Worm (Caenorhabditis elegans) whole organism, late embryonic: ENCODE results near the gene sec-10.

Source experiments
- ceh-14 ChIP-seq: sonication (generic microtip); optimal IDR thresholded peaks from 2 replicates; lab custom pipeline; 2016; ENCODE audit warnings: missing genotype, missing genetic modification characterization, missing compliant biosample characterization
- ceh-19 ChIP-seq: fragments of 200-800 bp; sonication (Bioruptor generic); optimal IDR thresholded peaks from 2 replicates; lab custom pipeline; 2018; ENCODE audit warnings: mild to moderate bottlenecking, missing genetic modification characterization, missing compliant biosample characterization
- ceh-30 ChIP-seq: fragments of 150-350 bp; optimal IDR thresholded peaks from 2 replicates; lab custom pipeline; 2014; ENCODE audit warnings: missing biosample characterization, missing genetic modification characterization
- ceh-6 ChIP-seq: fragments of 200-800 bp; sonication (Bioruptor generic); optimal IDR thresholded peaks from 2 replicates; lab custom pipeline; 2018; ENCODE audit warnings: mild to moderate bottlenecking, missing genetic modification characterization, missing compliant biosample characterization
- elt-2 ChIP-seq: sonication (generic microtip); optimal IDR thresholded peaks from 2 replicates; lab custom pipeline; 2016; ENCODE audit warnings: missing genetic modification reagents, missing genetic modification characterization, missing compliant biosample characterization
- elt-4 ChIP-seq: sonication (generic microtip); optimal IDR thresholded peaks from 2 replicates; lab custom pipeline; 2016; ENCODE audit warnings: missing genetic modification characterization, missing compliant biosample characterization
- ets-4 ChIP-seq: sonication (generic microtip); optimal IDR thresholded peaks from 2 replicates; lab custom pipeline; 2016; ENCODE audit warnings: missing genetic modification characterization, missing compliant biosample characterization
- madf-2 ChIP-seq: sonication (generic microtip); optimal IDR thresholded peaks from 2 replicates; lab custom pipeline; 2017; ENCODE audit warnings: missing genetic modification characterization, missing compliant biosample characterization
- nhr-11 ChIP-seq: fragments of 150-350 bp; optimal IDR thresholded peaks from 2 replicates; lab custom pipeline; 2014; ENCODE audit warnings: missing biosample characterization, missing genetic modification characterization
- odd-2 ChIP-seq: sonication (generic microtip); optimal IDR thresholded peaks from 2 replicates; lab custom pipeline; 2017; ENCODE audit warnings: antibody characterized with exemption, mild to moderate bottlenecking, missing genetic modification characterization, missing compliant biosample characterization
- pag-3 ChIP-seq: sonication (generic microtip); optimal IDR thresholded peaks from 2 replicates; lab custom pipeline; 2016; ENCODE audit warnings: missing compliant biosample characterization, missing genetic modification characterization, borderline replicate concordance
- sdc-2 ChIP-seq: sonication (generic microtip); optimal IDR thresholded peaks from 2 replicates; lab custom pipeline; 2016; ENCODE audit warnings: missing genotype, missing genetic modification characterization, missing compliant biosample characterization
- tbx-2 ChIP-seq: sonication (generic microtip); optimal IDR thresholded peaks from 2 replicates; lab custom pipeline; 2016; ENCODE audit warnings: missing genetic modification characterization, missing compliant biosample characterization
- unc-55 ChIP-seq: sonication (generic microtip); optimal IDR thresholded peaks from 2 replicates; lab custom pipeline; 2017; ENCODE audit warnings: missing biosample characterization, missing genetic modification reagents, missing genetic modification characterization
- unc-86 ChIP-seq: sonication (generic microtip); optimal IDR thresholded peaks from 2 replicates; lab custom pipeline; 2016; ENCODE audit warnings: missing genetic modification characterization, missing compliant biosample characterization
- zip-5 ChIP-seq: sonication (generic microtip); optimal IDR thresholded peaks from 2 replicates; lab custom pipeline; 2016; ENCODE audit warnings: missing genetic modification characterization, missing compliant biosample characterization

sec-10 gene

ce11 chrIV:7734173-7734572, 48.1 kb downstream of the sec-10 start:
- TF ChIP-seq elt-4 (tag; lab: Kevin White, UChicago): no peak
- TF ChIP-seq elt-2 (tag; lab: Kevin White, UChicago): peak; percentile 36

DNA sequence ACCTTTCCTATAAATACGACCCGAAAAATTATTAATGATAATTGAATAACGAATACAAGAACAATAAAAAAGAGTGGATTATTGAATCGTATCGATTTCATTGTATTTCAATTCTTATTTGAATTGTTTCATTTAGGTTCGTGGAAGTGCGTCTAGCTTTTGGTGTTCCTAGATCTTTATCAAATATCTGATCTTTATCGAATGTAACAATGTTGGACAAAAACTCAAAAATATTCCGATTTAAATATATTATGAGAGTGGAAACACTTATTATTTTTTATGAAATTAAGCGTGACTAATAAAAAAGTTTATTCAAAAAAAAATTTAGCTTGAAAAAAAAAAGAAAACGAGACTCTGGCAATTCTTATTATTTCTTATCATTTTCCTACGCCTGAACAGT, 50.3 kb downstream of the sec-10 start, which contains the start of the genes C50F7.9 and C50F7.3:
TSS of gene C50F7.9 (minus strand) at position 101 of the 400 bp plus-strand sequence.
TSS of gene C50F7.3 (plus strand) at position 370 of the 400 bp plus-strand sequence.
- TF ChIP-seq odd-2 (tag; lab: Kevin White, UChicago) (no peak), ceh-19 (GFP tag; lab: Kevin White, UChicago) (no peak), ceh-14 (tag; lab: Kevin White, UChicago) (no peak), tbx-2 (tag; lab: Kevin White, UChicago) (no peak), pag-3 (no peak), unc-86 (tag; lab: Kevin White, UChicago) (no peak), ceh-30 (tag; lab: Kevin White, UChicago) (no peak), ets-4 (tag; lab: Kevin White, UChicago) (no peak), nhr-11 (no peak), ceh-6 (GFP tag; lab: Kevin White, UChicago) (no peak), sdc-2 (tag; lab: Kevin White, UChicago) (no peak), zip-5 (tag; lab: Kevin White, UChicago) (no peak), unc-55 (no peak), madf-2 (tag; lab: Kevin White, UChicago) (no peak)
